Worm (Caenorhabditis elegans) whole organism, young adult: ENCODE results near the gene cup-5.

Experiments
- C06A6.2 ChIP-seq: fragments of 200-800 bp; sonication (Bioruptor generic); conservative IDR thresholded peaks from 2 replicates; pipeline ENCODE4 v1.3.6; 2022; ENCODE audit warnings: missing genetic modification characterization, missing compliant biosample characterization
- bed-1 ChIP-seq: fragments of 200-800 bp; sonication (Bioruptor generic); IDR thresholded peaks from 2 replicates; pipeline ENCODE4 v1.3.6; 2022; ENCODE audit warnings: missing genetic modification reagents, missing genetic modification characterization, missing compliant biosample characterization
- let-607 ChIP-seq, 2 experiments: fragments of 200-800 bp in 1 of 2; sonication (Bioruptor generic) in 1 of 2; sonication (generic microtip) in 1 of 2; optimal IDR thresholded peaks; 2 replicates each; lab custom pipeline; 2016 to 2018; ENCODE audit warnings: mild to moderate bottlenecking in 2 of 2, missing compliant biosample characterization in 2 of 2, missing genetic modification characterization in 2 of 2, moderate library complexity in 2 of 2, missing genotype in 1 of 2
- ztf-3 ChIP-seq: fragments of 200-800 bp; sonication (Bioruptor generic); optimal IDR thresholded peaks from 2 replicates; lab custom pipeline; 2018; ENCODE audit warnings: mild to moderate bottlenecking, missing genetic modification characterization, missing compliant biosample characterization

DNA sequence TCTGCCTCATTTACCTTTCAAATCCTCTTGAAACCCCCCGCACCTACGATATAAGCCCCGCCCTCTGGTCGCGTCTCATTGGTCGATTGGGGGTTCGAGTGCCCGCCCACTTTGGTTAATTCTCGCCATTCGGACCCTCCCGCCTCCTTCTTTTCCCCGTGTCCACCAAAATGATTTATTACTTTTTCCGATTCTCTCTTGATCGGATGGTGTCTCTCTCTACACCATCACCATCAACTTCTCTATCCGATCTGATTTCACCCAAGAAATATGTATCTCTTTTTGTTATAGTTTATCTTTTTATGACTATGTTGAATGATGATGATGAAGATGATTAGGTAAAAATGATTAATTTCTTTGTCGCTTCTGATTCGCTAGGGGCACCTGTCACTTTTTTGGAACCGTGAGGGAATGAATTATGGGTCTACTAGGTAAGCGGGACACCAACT is 29.3 kb upstream of the cup-5 start:
- no peak for TF ChIP-seq C06A6.2
- TF ChIP-seq ztf-3 (GFP tag; lab: Kevin White, UChicago), result no peak
- no peak for TF ChIP-seq let-607 (tag; optimal IDR thresholded peaks at IDR 0.05; lab: Kevin White, UChicago)
- TF ChIP-seq bed-1 (GFP tag; lab: Robert Waterston, UW), result no peak
